Fruit fly (Drosophila melanogaster) whole organism, embryonic: ENCODE data around the gene CG15725.

ENCODE experiments used
- Antp ChIP-seq: fragments of 200-800 bp; sonication (Bioruptor generic); optimal IDR thresholded peaks from 3 replicates; lab custom pipeline; 2016; ENCODE audit warnings: missing biosample characterization, missing genetic modification characterization
- Atf6 ChIP-seq: fragments of 200-800 bp; sonication (Bioruptor generic); IDR thresholded peaks from 2 replicates; pipeline ENCODE4 v1.3.6; 2022; ENCODE audit warnings: missing biosample characterization, missing genetic modification characterization
- CG13894 ChIP-seq: fragments of 200-800 bp; sonication (Bioruptor generic); optimal IDR thresholded peaks from 3 replicates; lab custom pipeline; 2018; ENCODE audit warnings: missing biosample characterization, mild to moderate bottlenecking, missing genetic modification characterization, moderate library complexity
- CG14014 ChIP-seq: fragments of 200-800 bp; sonication (Bioruptor generic); IDR thresholded peaks from 2 replicates; pipeline ENCODE4 v1.3.6; 2022; ENCODE audit warnings: missing biosample characterization, missing genetic modification characterization
- CG17829 ChIP-seq: fragments of 200-800 bp; optimal IDR thresholded peaks from 2 replicates; lab custom pipeline; 2019; ENCODE audit warnings: missing biosample characterization, mild to moderate bottlenecking, missing genetic modification characterization, moderate library complexity
- CG18011 ChIP-seq: fragments of 200-800 bp; sonication (Bioruptor generic); optimal IDR thresholded peaks from 2 replicates; lab custom pipeline; 2017; ENCODE audit warnings: missing biosample characterization, missing genetic modification characterization, mild to moderate bottlenecking, moderate library complexity, missing genotype
- CG2712 ChIP-seq: fragments of 200-800 bp; optimal IDR thresholded peaks from 3 replicates; lab custom pipeline; 2019; ENCODE audit warnings: missing biosample characterization, mild to moderate bottlenecking, missing genetic modification characterization, moderate library complexity
- CG2875 ChIP-seq: fragments of 200-800 bp; sonication (Bioruptor generic); optimal IDR thresholded peaks from 2 replicates; lab custom pipeline; 2017; ENCODE audit warnings: missing biosample characterization, mild to moderate bottlenecking, missing genetic modification characterization, missing genetic modification reagents
- CG2889 ChIP-seq: fragments of 200-800 bp; sonication (Bioruptor generic); IDR thresholded peaks from 3 replicates; pipeline ENCODE4 v1.3.6; 2022; ENCODE audit warnings: missing biosample characterization, missing genetic modification characterization
- CG32767 ChIP-seq: fragments of 200-800 bp; sonication (Bioruptor generic); IDR thresholded peaks from 2 replicates; pipeline ENCODE4 v1.3.6; 2022; ENCODE audit warnings: missing biosample characterization, missing genetic modification characterization
- CG4360 ChIP-seq: fragments of 200-800 bp; sonication (Bioruptor generic); IDR thresholded peaks from 2 replicates; pipeline ENCODE4 v1.3.6; 2022; ENCODE audit warnings: missing biosample characterization, missing genetic modification characterization
- CG43689 ChIP-seq: fragments of 200-800 bp; sonication (Bioruptor generic); IDR thresholded peaks from 2 replicates; pipeline ENCODE4 v1.3.6; 2022; ENCODE audit warnings: missing biosample characterization, missing genetic modification characterization
- CG6175 ChIP-seq: fragments of 200-800 bp; sonication (Bioruptor generic); IDR thresholded peaks from 3 replicates; pipeline ENCODE4 v1.3.6; 2022; ENCODE audit warnings: missing biosample characterization, missing genetic modification characterization
- CG6272 ChIP-seq: fragments of 200-800 bp; sonication (Bioruptor generic); IDR thresholded peaks from 2 replicates; pipeline ENCODE4 v1.3.6; 2022; ENCODE audit warnings: missing biosample characterization, missing genetic modification characterization
- CG6654 ChIP-seq: fragments of 200-800 bp; sonication (Bioruptor generic); optimal IDR thresholded peaks from 2 replicates; lab custom pipeline; 2017; ENCODE audit warnings: missing biosample characterization, mild to moderate bottlenecking, missing genetic modification characterization
- D19A ChIP-seq: fragments of 200-800 bp; optimal IDR thresholded peaks from 3 replicates; lab custom pipeline; 2019; ENCODE audit warnings: missing biosample characterization, mild to moderate bottlenecking, missing genetic modification characterization, moderate library complexity
- D19B ChIP-seq: fragments of 200-800 bp; sonication (Bioruptor generic); optimal IDR thresholded peaks from 2 replicates; lab custom pipeline; 2017; ENCODE audit warnings: missing biosample characterization, mild to moderate bottlenecking, missing genetic modification characterization
- Drgx ChIP-seq: fragments of 200-800 bp; sonication (Bioruptor generic); IDR thresholded peaks from 2 replicates; pipeline ENCODE4 v1.3.6; 2022; ENCODE audit warnings: missing biosample characterization, missing genetic modification characterization
- E2f2 ChIP-seq: fragments of 200-800 bp; sonication (Bioruptor generic); IDR thresholded peaks from 2 replicates; pipeline ENCODE4 v1.3.6; 2022; ENCODE audit warnings: missing biosample characterization, missing genetic modification characterization
- Fer1 ChIP-seq: fragments of 200-800 bp; sonication (Bioruptor generic); optimal IDR thresholded peaks from 2 replicates; lab custom pipeline; 2017; ENCODE audit warnings: missing biosample characterization, mild to moderate bottlenecking, missing genetic modification characterization
- GATAe ChIP-seq: fragments of 200-800 bp; sonication (Bioruptor generic); conservative IDR thresholded peaks from 2 replicates; pipeline ENCODE4 v1.3.6; 2022; ENCODE audit warnings: missing biosample characterization, missing genetic modification characterization
- Hr3 ChIP-seq: fragments of 200-800 bp; sonication (Bioruptor generic); optimal IDR thresholded peaks from 3 replicates; lab custom pipeline; 2016; ENCODE audit warnings: missing biosample characterization, missing genetic modification characterization
- Hr51 ChIP-seq, 2 experiments: fragments of 200-800 bp; sonication (Bioruptor generic); optimal IDR thresholded peaks; 2 replicates in 1 of 2; 3 replicates in 1 of 2; lab custom pipeline; 2016 to 2018; ENCODE audit warnings: missing biosample characterization in 2 of 2, missing genetic modification characterization in 2 of 2, mild to moderate bottlenecking in 1 of 2, moderate library complexity in 1 of 2
- Lim3 ChIP-seq: fragments of 200-800 bp; sonication (Bioruptor generic); IDR thresholded peaks from 2 replicates; pipeline ENCODE4 v1.3.6; 2022; ENCODE audit warnings: missing biosample characterization, missing genetic modification characterization
- MBD-R2 ChIP-seq: fragments of 200-800 bp; sonication (Bioruptor generic); IDR thresholded peaks from 2 replicates; pipeline ENCODE4 v1.3.6; 2022; ENCODE audit warnings: missing biosample characterization, missing genetic modification characterization
- MESR4 ChIP-seq: fragments of 200-800 bp; sonication (Bioruptor generic); optimal IDR thresholded peaks from 2 replicates; lab custom pipeline; 2018; ENCODE audit warnings: missing biosample characterization, mild to moderate bottlenecking, missing genetic modification characterization, moderate library complexity
- NK7.1 ChIP-seq: fragments of 200-800 bp; sonication (Bioruptor generic); optimal IDR thresholded peaks from 3 replicates; lab custom pipeline; 2016; ENCODE audit warnings: missing biosample characterization, missing genetic modification characterization
- Neu2 ChIP-seq: fragments of 200-800 bp; sonication (Bioruptor generic); optimal IDR thresholded peaks from 3 replicates; lab custom pipeline; 2016; ENCODE audit warnings: missing biosample characterization, missing genetic modification characterization, borderline replicate concordance
- Poxn ChIP-seq: fragments of 200-800 bp; sonication (Bioruptor generic); IDR thresholded peaks from 2 replicates; pipeline ENCODE4 v1.3.6; 2022; ENCODE audit warnings: missing biosample characterization, missing genetic modification characterization
- Sox100B ChIP-seq: fragments of 200-800 bp; sonication (Bioruptor generic); optimal IDR thresholded peaks from 3 replicates; lab custom pipeline; 2018; ENCODE audit warnings: missing biosample characterization, mild to moderate bottlenecking, missing genetic modification characterization
- Sox102F ChIP-seq: fragments of 200-800 bp; sonication (Bioruptor generic); optimal IDR thresholded peaks from 2 replicates; lab custom pipeline; 2018; ENCODE audit warnings: missing biosample characterization, mild to moderate bottlenecking, missing genetic modification characterization, moderate library complexity
- Sry-β ChIP-seq: fragments of 200-800 bp; sonication (Bioruptor generic); optimal IDR thresholded peaks from 2 replicates; lab custom pipeline; 2018; ENCODE audit warnings: missing biosample characterization, mild to moderate bottlenecking, missing genetic modification characterization, moderate library complexity
- Vsx1 ChIP-seq: fragments of 200-800 bp; sonication (Bioruptor generic); optimal IDR thresholded peaks from 2 replicates; lab custom pipeline; 2017; ENCODE audit warnings: missing biosample characterization, mild to moderate bottlenecking, missing genetic modification characterization, missing genetic modification reagents
- Xbp1 ChIP-seq: fragments of 200-800 bp; sonication (Bioruptor generic); optimal IDR thresholded peaks from 3 replicates; lab custom pipeline; 2016; ENCODE audit warnings: missing biosample characterization, mild to moderate bottlenecking, missing genetic modification characterization
- al ChIP-seq: fragments of 200-800 bp; sonication (Bioruptor generic); IDR thresholded peaks from 2 replicates; pipeline ENCODE4 v1.3.6; 2022; ENCODE audit warnings: missing biosample characterization, missing genetic modification characterization
- bsh ChIP-seq, 2 experiments: fragments of 200-800 bp; sonication (Bioruptor generic); optimal IDR thresholded peaks; 2 replicates each; lab custom pipeline; 2017 to 2018; ENCODE audit warnings: mild to moderate bottlenecking in 2 of 2, missing biosample characterization in 2 of 2, missing genetic modification characterization in 2 of 2, moderate library complexity in 1 of 2
- btn ChIP-seq: fragments of 200-800 bp; sonication (Bioruptor generic); optimal IDR thresholded peaks from 2 replicates; lab custom pipeline; 2016; ENCODE audit warnings: missing biosample characterization, missing genetic modification characterization
- chm ChIP-seq: fragments of 200-800 bp; sonication (Bioruptor generic); IDR thresholded peaks from 2 replicates; pipeline ENCODE4 v1.3.6; 2022; ENCODE audit warnings: missing biosample characterization, missing genetic modification characterization
- danr ChIP-seq: fragments of 200-800 bp; sonication (Bioruptor generic); IDR thresholded peaks from 2 replicates; pipeline ENCODE4 v1.3.6; 2022; ENCODE audit warnings: missing biosample characterization, missing genetic modification characterization
- dimm ChIP-seq: fragments of 200-800 bp; sonication (Bioruptor generic); IDR thresholded peaks from 2 replicates; pipeline ENCODE4 v1.3.6; 2022; ENCODE audit warnings: missing biosample characterization, missing genetic modification characterization
- dmrt99B ChIP-seq: fragments of 200-800 bp; sonication (Bioruptor generic); optimal IDR thresholded peaks from 2 replicates; lab custom pipeline; 2018; ENCODE audit warnings: missing biosample characterization, mild to moderate bottlenecking, missing genetic modification characterization, moderate library complexity
- fru ChIP-seq: fragments of >200 bp; optimal IDR thresholded peaks from 2 replicates; lab custom pipeline; 2017
- fu2 ChIP-seq: fragments of 200-800 bp; sonication (Bioruptor generic); optimal IDR thresholded peaks from 2 replicates; lab custom pipeline; 2016; ENCODE audit warnings: missing biosample characterization, missing genetic modification characterization
- gcm2 ChIP-seq: fragments of 200-800 bp; sonication (Bioruptor generic); optimal IDR thresholded peaks from 2 replicates; lab custom pipeline; 2016; ENCODE audit warnings: missing biosample characterization, missing genetic modification characterization
- otp ChIP-seq: fragments of 200-800 bp; sonication (Bioruptor generic); IDR thresholded peaks from 3 replicates; pipeline ENCODE4, ENCODE4 v1.3.6; 2022; ENCODE audit warnings: missing biosample characterization, missing genetic modification characterization
- psq ChIP-seq: fragments of 200-800 bp; sonication (Bioruptor generic); optimal IDR thresholded peaks from 2 replicates; lab custom pipeline; 2017; ENCODE audit warnings: missing biosample characterization, missing genetic modification characterization
- ro ChIP-seq: fragments of 200-800 bp; sonication (Bioruptor generic); IDR thresholded peaks from 2 replicates; pipeline ENCODE4 v1.3.6; 2022; ENCODE audit warnings: missing biosample characterization, missing genetic modification characterization
- slp2 ChIP-seq: fragments of 200-800 bp; sonication (Bioruptor generic); optimal IDR thresholded peaks from 2 replicates; lab custom pipeline; 2016; ENCODE audit warnings: missing biosample characterization, missing genetic modification characterization
- sqz ChIP-seq: fragments of 200-800 bp; sonication (Bioruptor generic); optimal IDR thresholded peaks from 3 replicates; lab custom pipeline; 2018; ENCODE audit warnings: missing biosample characterization, mild to moderate bottlenecking, missing genetic modification characterization
- trem ChIP-seq: fragments of 200-800 bp; optimal IDR thresholded peaks from 3 replicates; lab custom pipeline; 2019; ENCODE audit warnings: missing biosample characterization, mild to moderate bottlenecking, missing genetic modification characterization, moderate library complexity
- trh ChIP-seq: fragments of 200-800 bp; sonication (Bioruptor generic); optimal IDR thresholded peaks from 2 replicates; lab custom pipeline; 2016; ENCODE audit warnings: missing biosample characterization, missing genetic modification characterization

Gene CG15725

DNA sequence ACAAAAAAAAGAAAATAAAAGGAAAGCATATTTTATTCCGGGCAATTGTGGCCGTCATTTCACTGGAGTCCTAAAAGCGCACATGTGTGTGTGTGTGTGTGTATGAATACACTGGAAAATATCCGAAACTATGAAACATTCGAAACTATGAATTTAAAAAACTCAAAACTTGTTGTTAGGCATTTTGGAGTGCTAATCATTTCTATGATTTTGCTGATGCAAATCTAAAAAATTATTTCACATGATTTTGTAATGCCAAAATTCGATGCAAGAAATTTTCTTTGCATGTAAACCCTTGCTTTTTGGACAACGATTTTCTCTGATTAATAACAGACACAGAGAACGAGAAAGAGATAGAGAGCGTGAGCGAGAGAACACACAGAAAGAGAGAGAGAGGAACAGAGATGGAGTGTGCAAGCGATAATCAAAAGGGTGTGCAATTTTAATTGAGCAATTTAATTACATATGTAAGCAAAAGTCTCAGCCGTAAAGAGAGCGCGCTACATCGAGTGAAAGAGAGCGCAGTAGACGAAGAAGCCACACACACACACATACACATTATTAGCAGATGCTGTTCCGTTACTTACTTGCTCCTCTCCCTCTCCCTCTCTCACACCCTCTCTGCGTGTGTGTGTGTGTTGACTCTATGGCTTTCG, 6.4 kb upstream of the CG15725 start (continued):
- no peak for TF ChIP-seq E2f2 (GFP tag; lab: Robert Waterston, UW)
- no peak for TF ChIP-seq psq (GFP tag; lab: Kevin White, UChicago)
- peak; percentile 20; the same call in 1 of the 3 replicates for TF ChIP-seq CG2889 (GFP tag; lab: Robert Waterston, UW)
- no peak for TF ChIP-seq ro
- no peak for TF ChIP-seq gcm2 (GFP tag; lab: Kevin White, UChicago)
- TF ChIP-seq CG14014: peak; percentile 61; the same call in 1 of the 2 replicates
- no peak for TF ChIP-seq otp (GFP tag; lab: Robert Waterston, UW)
- no peak for TF ChIP-seq GATAe (GFP tag; lab: Robert Waterston, UW)
- no peak for TF ChIP-seq CG13894 (tag; lab: Kevin White, UChicago)
- TF ChIP-seq chm (GFP tag; lab: Robert Waterston, UW): peak; percentile 52
- peak; percentile 6 for TF ChIP-seq slp2 (GFP tag; lab: Kevin White, UChicago)
- no peak for TF ChIP-seq Vsx1 (GFP tag; lab: Kevin White, UChicago)
- TF ChIP-seq btn (GFP tag; lab: Kevin White, UChicago): no peak
- TF ChIP-seq Atf6: peak; percentile 35; the same call in 1 of the 2 replicates
- TF ChIP-seq CG43689 (GFP tag; lab: Robert Waterston, UW): no peak
- TF ChIP-seq Sry-β (GFP tag; lab: Kevin White, UChicago): no peak
- TF ChIP-seq bsh (GFP tag; optimal IDR thresholded peaks at IDR 0.05; lab: Kevin White, UChicago): peak in 1 of 2 experiments; percentile 49
- TF ChIP-seq Antp (GFP tag; lab: Kevin White, UChicago): no peak
- no peak for TF ChIP-seq MBD-R2 (GFP tag; lab: Robert Waterston, UW)
- TF ChIP-seq Drgx (GFP tag; lab: Robert Waterston, UW): no peak; the same call in 1 of the 2 replicates
- TF ChIP-seq CG17829: peak; percentile 39
- TF ChIP-seq trem (tag; lab: Kevin White, UChicago): peak; percentile 2
- TF ChIP-seq fu2: no peak
- TF ChIP-seq Sox100B: peak; percentile 21
- TF ChIP-seq sqz: peak; percentile 21
- no peak for TF ChIP-seq Poxn (GFP tag; lab: Robert Waterston, UW)
- TF ChIP-seq CG6654 (GFP tag; lab: Kevin White, UChicago): no peak
- no peak for TF ChIP-seq Lim3 (GFP tag; lab: Robert Waterston, UW)
- no peak for TF ChIP-seq CG6175 (GFP tag; lab: Robert Waterston, UW)
- TF ChIP-seq dmrt99B (tag; lab: Kevin White, UChicago): peak; percentile 48
- peak in 1 of 2 experiments; percentile 36 for TF ChIP-seq Hr51 (GFP tag; optimal IDR thresholded peaks at IDR 0.05; lab: Kevin White, UChicago)
- no peak for TF ChIP-seq CG6272
- no peak for TF ChIP-seq trh (GFP tag; lab: Kevin White, UChicago)
- no peak for TF ChIP-seq fru
- TF ChIP-seq Hr3: peak; percentile 13
- no peak for TF ChIP-seq dimm (GFP tag; lab: Robert Waterston, UW)
- TF ChIP-seq al (GFP tag; lab: Robert Waterston, UW): no peak
- peak; percentile 18 for TF ChIP-seq Xbp1 (GFP tag; lab: Kevin White, UChicago)
- TF ChIP-seq Fer1 (GFP tag; lab: Kevin White, UChicago): peak; percentile 48
- TF ChIP-seq CG18011 (GFP tag; lab: Kevin White, UChicago): no peak
- TF ChIP-seq CG2712 (tag; lab: Kevin White, UChicago): peak; percentile 60
- no peak for TF ChIP-seq CG4360 (GFP tag; lab: Robert Waterston, UW)
- no peak for TF ChIP-seq MESR4 (GFP tag; lab: Kevin White, UChicago)
- no peak for TF ChIP-seq danr (GFP tag; lab: Robert Waterston, UW)
- TF ChIP-seq D19B (GFP tag; lab: Kevin White, UChicago): no peak
- peak; percentile 48 for TF ChIP-seq Sox102F (GFP tag; lab: Kevin White, UChicago)
- no peak for TF ChIP-seq CG32767 (GFP tag; lab: Robert Waterston, UW)
- TF ChIP-seq NK7.1 (GFP tag; lab: Kevin White, UChicago): no peak
- TF ChIP-seq D19A (tag; lab: Kevin White, UChicago): no peak
- no peak for TF ChIP-seq Neu2 (GFP tag; lab: Kevin White, UChicago)
- no peak for TF ChIP-seq CG2875 (GFP tag; lab: Kevin White, UChicago)
